Fruit fly (Drosophila melanogaster): Measurements from ENCODE around the gene CG14957.

The CG14957 gene

DNA sequence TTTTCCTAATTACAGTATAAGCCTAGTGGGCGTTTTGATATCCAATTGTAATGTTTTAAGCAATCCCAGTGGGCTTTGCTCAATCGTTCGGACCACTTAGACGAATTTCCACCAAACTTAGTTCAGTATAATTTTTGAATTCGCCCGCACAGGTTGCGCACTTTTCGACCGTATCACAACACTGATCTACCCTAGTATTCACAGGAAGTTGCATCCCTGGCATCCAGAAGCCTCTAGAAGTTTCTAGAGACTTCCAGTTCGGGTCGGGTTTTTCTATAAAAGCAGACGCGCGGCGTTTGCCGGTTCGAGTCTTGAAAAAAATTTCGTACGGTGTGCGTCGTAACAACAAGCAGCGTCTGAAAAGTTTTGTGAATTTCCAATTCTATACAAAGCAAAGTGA is 5.5 kb downstream of the CG14957 start, which contains the start of gene Hsp83 (continued):
- TF ChIP-seq CG8359 (GFP tag; optimal IDR thresholded peaks at IDR 0.05; ENCODE audit: borderline replicate concordance) (peak; percentile 93), ssp (GFP tag; IDR thresholded peaks at IDR 0.05) (peak; percentile 65), CG12219 (GFP tag; optimal IDR thresholded peaks at IDR 0.05) (peak; percentile 97), CG6254 (GFP tag; optimal IDR thresholded peaks at IDR 0.05) (peak; percentile 95), CG11456 (GFP tag; IDR thresholded peaks at IDR 0.05) (peak; percentile 96), peb (GFP tag; IDR thresholded peaks at IDR 0.05) (0 out of 2 replicates have a peak, but pooled peaks have one; percentile 62), tin (GFP tag; optimal IDR thresholded peaks at IDR 0.05) (peak; percentile 88), HLH3B (GFP tag; IDR thresholded peaks at IDR 0.05) (peak; percentile 90), tup (GFP tag; optimal IDR thresholded peaks at IDR 0.05) (peak; percentile 84), grn (GFP tag; optimal IDR thresholded peaks at IDR 0.05) (peak; percentile 81), Atf-2 (GFP tag; optimal IDR thresholded peaks at IDR 0.05) (peak; percentile 84), pfk (GFP tag; optimal IDR thresholded peaks at IDR 0.05) (peak; percentile 92), pan (optimal IDR thresholded peaks at IDR 0.05) (no peak), pan (GFP tag; optimal IDR thresholded peaks at IDR 0.05 in 1 of 2, IDR thresholded peaks at IDR 0.05 in 1 of 2) (peak in 1 of 2 experiments; percentile 92), CG10366 (GFP tag; IDR thresholded peaks at IDR 0.05) (peak; percentile 85), D19B (GFP tag; optimal IDR thresholded peaks at IDR 0.05) (peak; percentile 87), lmd (GFP tag; IDR thresholded peaks at IDR 0.05) (peak; percentile 80), CG5180 (GFP tag; optimal IDR thresholded peaks at IDR 0.05) (peak; percentile 92), CG11247 (GFP tag; IDR thresholded peaks at IDR 0.05) (peak; percentile 95), CG32767 (GFP tag; IDR thresholded peaks at IDR 0.05) (peak; percentile 86), CG12391 (tag; optimal IDR thresholded peaks at IDR 0.05) (peak; percentile 95), Hey (tag; optimal IDR thresholded peaks at IDR 0.05) (peak; percentile 96), klu (GFP tag; IDR thresholded peaks at IDR 0.05) (peak; percentile 63; the same call in 1 of the 2 replicates), sim (GFP tag; IDR thresholded peaks at IDR 0.05) (peak; percentile 92), H2.0 (GFP tag; IDR thresholded peaks at IDR 0.05) (peak; percentile 87), ems (GFP tag; optimal IDR thresholded peaks at IDR 0.05) (peak; percentile 92), Sry-β (GFP tag; optimal IDR thresholded peaks at IDR 0.05) (peak; percentile 73), CG13775 (GFP tag; optimal IDR thresholded peaks at IDR 0.05) (peak; percentile 95), MESR4 (GFP tag; optimal IDR thresholded peaks at IDR 0.05) (peak; percentile 92), fd102C (GFP tag; optimal IDR thresholded peaks at IDR 0.05) (peak; percentile 86), CG14860 (GFP tag; IDR thresholded peaks at IDR 0.05; ENCODE audit: partially characterized antibody) (no peak), Gsc (GFP tag; IDR thresholded peaks at IDR 0.05) (no peak), odd (GFP tag; optimal IDR thresholded peaks at IDR 0.05) (peak; percentile 99), CG12236 (GFP tag; optimal IDR thresholded peaks at IDR 0.05) (peak; percentile 88), CG10959 (GFP tag; IDR thresholded peaks at IDR 0.05) (peak; percentile 81), CG15479 (GFP tag; optimal IDR thresholded peaks at IDR 0.05) (peak; percentile 53), Hr39 (optimal IDR thresholded peaks at IDR 0.05) (no peak), ase (GFP tag; IDR thresholded peaks at IDR 0.05) (peak; percentile 83), CG6791 (GFP tag; IDR thresholded peaks at IDR 0.05; ENCODE audit: partially characterized antibody) (peak; percentile 23; the same call in 1 of the 3 replicates), CG9932 (GFP tag; IDR thresholded peaks at IDR 0.05) (peak; percentile 84), pita (GFP tag; optimal IDR thresholded peaks at IDR 0.05) (peak; percentile 6), NC2β (GFP tag; optimal IDR thresholded peaks at IDR 0.05) (peak; percentile 97), CG12769 (tag; optimal IDR thresholded peaks at IDR 0.05) (peak; percentile 94), row (GFP tag; IDR thresholded peaks at IDR 0.05) (peak; percentile 10; the same call in 1 of the 3 replicates), CG1832 (GFP tag; optimal IDR thresholded peaks at IDR 0.05) (no peak), CG15696 (tag; optimal IDR thresholded peaks at IDR 0.05) (peak; percentile 36), fd3F (GFP tag; optimal IDR thresholded peaks at IDR 0.05) (peak; percentile 86), Eip74EF (GFP tag; optimal IDR thresholded peaks at IDR 0.05) (peak in 1 of 2 experiments; percentile 88), eyg (GFP tag; optimal IDR thresholded peaks at IDR 0.05) (peak; percentile 97), Usf (GFP tag; optimal IDR thresholded peaks at IDR 0.05) (peak; percentile 65), NK7.1 (GFP tag; optimal IDR thresholded peaks at IDR 0.05) (peak; percentile 95)

Measured in whole organism, embryonic.